Worm (Caenorhabditis elegans): ENCODE results near the gene thn-6.

ce11 chrIV:5186480-5187205 is 42.1 kb upstream of the thn-6 start, which contains the start of the genes W03F8.6 and mtrf-1L:
- TF ChIP-seq ztf-29 (GFP tag; IDR thresholded peaks at IDR 0.05) (no peak), klf-2 (GFP tag; conservative IDR thresholded peaks at IDR 0.05) (no peak), ztf-23 (GFP tag; IDR thresholded peaks at IDR 0.05) (no peak), cog-1 (tag; optimal IDR thresholded peaks at IDR 0.05) (no peak), tab-1 (GFP tag; IDR thresholded peaks at IDR 0.05) (no peak), ref-1 (GFP tag; conservative IDR thresholded peaks at IDR 0.05) (no peak)

Data from whole organism, midembryonic.